Fruit fly (Drosophila melanogaster) whole organism, embryonic: ENCODE results near the gene BRWD3.

Experiments used
- ATbp ChIP-seq: fragments of 200-800 bp; sonication (Bioruptor generic); optimal IDR thresholded peaks from 2 replicates; lab custom pipeline; 2017; ENCODE audit warnings: missing biosample characterization, mild to moderate bottlenecking, missing genetic modification characterization, missing genetic modification reagents
- Abd-B ChIP-seq: fragments of 200-800 bp; sonication (Bioruptor generic); optimal IDR thresholded peaks from 2 replicates; lab custom pipeline; 2018; ENCODE audit warnings: missing biosample characterization, mild to moderate bottlenecking, missing genetic modification characterization, moderate library complexity
- Awh ChIP-seq: fragments of 200-800 bp; sonication (Bioruptor generic); IDR thresholded peaks from 2 replicates; pipeline ENCODE4, ENCODE4 v1.3.6; 2022; ENCODE audit warnings: missing biosample characterization, missing genetic modification characterization
- C15 ChIP-seq: fragments of 200-800 bp; sonication (Bioruptor generic); IDR thresholded peaks from 3 replicates; pipeline ENCODE4 v1.3.6; 2022; ENCODE audit warnings: missing biosample characterization, missing genetic modification characterization
- CG10209 ChIP-seq: fragments of 200-800 bp; sonication (Bioruptor generic); optimal IDR thresholded peaks from 3 replicates; lab custom pipeline; 2017; ENCODE audit warnings: missing biosample characterization, mild to moderate bottlenecking, missing genetic modification characterization, missing genetic modification reagents
- CG10321 ChIP-seq: fragments of 200-800 bp; sonication (Bioruptor generic); IDR thresholded peaks from 2 replicates; pipeline ENCODE4 v1.3.6; 2022; ENCODE audit warnings: missing biosample characterization, missing genetic modification characterization
- CG13296 ChIP-seq: fragments of 200-800 bp; sonication (Bioruptor generic); optimal IDR thresholded peaks from 3 replicates; lab custom pipeline; 2018; ENCODE audit warnings: missing biosample characterization, mild to moderate bottlenecking, missing genetic modification characterization
- CG14710 ChIP-seq: fragments of 200-800 bp; sonication (Bioruptor generic); optimal IDR thresholded peaks from 3 replicates; lab custom pipeline; 2019; ENCODE audit warnings: missing biosample characterization, mild to moderate bottlenecking, missing genetic modification characterization, moderate library complexity
- CG15514 ChIP-seq: fragments of 200-800 bp; sonication (Bioruptor generic); optimal IDR thresholded peaks from 3 replicates; lab custom pipeline; 2017; ENCODE audit warnings: missing biosample characterization, missing genetic modification characterization, mild to moderate bottlenecking, moderate library complexity, missing genetic modification reagents
- CG16813 ChIP-seq: fragments of 200-800 bp; sonication (Bioruptor generic); IDR thresholded peaks from 3 replicates; pipeline ENCODE4 v1.3.6; 2022; ENCODE audit warnings: missing biosample characterization, missing genetic modification characterization; ENCODE audit not compliant: partially characterized antibody
- CG16815 ChIP-seq: fragments of 200-800 bp; sonication (Bioruptor generic); optimal IDR thresholded peaks from 3 replicates; lab custom pipeline; 2017; ENCODE audit warnings: missing biosample characterization, mild to moderate bottlenecking, missing genetic modification characterization
- CG1832 ChIP-seq: fragments of 200-800 bp; sonication (Bioruptor generic); optimal IDR thresholded peaks from 2 replicates; lab custom pipeline; 2017; ENCODE audit warnings: missing biosample characterization, mild to moderate bottlenecking, missing genetic modification characterization, inconsistent platforms
- CG2199 ChIP-seq: fragments of 200-800 bp; sonication (Bioruptor generic); IDR thresholded peaks from 3 replicates; pipeline ENCODE4 v1.3.6; 2022; ENCODE audit warnings: missing biosample characterization, missing genetic modification characterization
- CG2202 ChIP-seq: fragments of 200-800 bp; sonication (Bioruptor generic); optimal IDR thresholded peaks from 2 replicates; lab custom pipeline; 2018; ENCODE audit warnings: missing biosample characterization, mild to moderate bottlenecking, missing genetic modification characterization
- CG30403 ChIP-seq: fragments of 200-800 bp; sonication (Bioruptor generic); optimal IDR thresholded peaks from 3 replicates; lab custom pipeline; 2016; ENCODE audit warnings: missing biosample characterization, missing genetic modification characterization
- CG32767 ChIP-seq: fragments of 200-800 bp; sonication (Bioruptor generic); IDR thresholded peaks from 2 replicates; pipeline ENCODE4 v1.3.6; 2022; ENCODE audit warnings: missing biosample characterization, missing genetic modification characterization
- CG33557 ChIP-seq: fragments of 200-800 bp; sonication (Bioruptor generic); optimal IDR thresholded peaks from 2 replicates; lab custom pipeline; 2019; ENCODE audit warnings: missing biosample characterization, mild to moderate bottlenecking, missing genetic modification characterization, moderate library complexity
- CG42726 ChIP-seq: fragments of 200-800 bp; sonication (Bioruptor generic); IDR thresholded peaks from 2 replicates; pipeline ENCODE4 v1.3.6; 2022; ENCODE audit warnings: missing biosample characterization, missing genetic modification characterization; ENCODE audit not compliant: partially characterized antibody
- CG6175 ChIP-seq: fragments of 200-800 bp; sonication (Bioruptor generic); IDR thresholded peaks from 3 replicates; pipeline ENCODE4 v1.3.6; 2022; ENCODE audit warnings: missing biosample characterization, missing genetic modification characterization
- CG6254 ChIP-seq: fragments of 200-800 bp; sonication (Bioruptor generic); optimal IDR thresholded peaks from 3 replicates; lab custom pipeline; 2017; ENCODE audit warnings: mild to moderate bottlenecking, missing biosample characterization, missing genetic modification reagents, missing genetic modification characterization
- CG6689 ChIP-seq: fragments of 200-800 bp; sonication (Bioruptor generic); IDR thresholded peaks from 2 replicates; pipeline ENCODE4 v1.3.6; 2022; ENCODE audit warnings: missing biosample characterization, missing genetic modification characterization
- CG7839 ChIP-seq: fragments of 200-800 bp; sonication (Bioruptor generic); optimal IDR thresholded peaks from 3 replicates; lab custom pipeline; 2018; ENCODE audit warnings: missing biosample characterization, mild to moderate bottlenecking, missing genetic modification characterization, moderate library complexity
- CG7928 ChIP-seq: fragments of 200-800 bp; sonication (Bioruptor generic); optimal IDR thresholded peaks from 2 replicates; lab custom pipeline; 2017; ENCODE audit warnings: missing biosample characterization, mild to moderate bottlenecking, missing genetic modification characterization
- CG8281 ChIP-seq: fragments of 200-800 bp; sonication (Bioruptor generic); optimal IDR thresholded peaks from 2 replicates; lab custom pipeline; 2018; ENCODE audit warnings: missing biosample characterization, mild to moderate bottlenecking, missing genetic modification characterization, moderate library complexity
- CG9609 ChIP-seq: fragments of 200-800 bp; sonication (Bioruptor generic); optimal IDR thresholded peaks from 3 replicates; lab custom pipeline; 2016; ENCODE audit warnings: missing biosample characterization, missing genetic modification characterization
- Drgx ChIP-seq: fragments of 200-800 bp; sonication (Bioruptor generic); IDR thresholded peaks from 2 replicates; pipeline ENCODE4 v1.3.6; 2022; ENCODE audit warnings: missing biosample characterization, missing genetic modification characterization
- E2f1 ChIP-seq: fragments of 200-800 bp; sonication (Bioruptor generic); IDR thresholded peaks from 2 replicates; pipeline ENCODE4 v1.3.6; 2022; ENCODE audit warnings: missing biosample characterization, missing genetic modification characterization
- Fer2 ChIP-seq: fragments of 200-800 bp; sonication (Bioruptor generic); optimal IDR thresholded peaks from 2 replicates; lab custom pipeline; 2018; ENCODE audit warnings: missing biosample characterization, mild to moderate bottlenecking, missing genetic modification characterization, moderate library complexity
- Gug ChIP-seq: fragments of 200-800 bp; sonication (Bioruptor generic); IDR thresholded peaks from 4 replicates; pipeline ENCODE4 v1.3.6; 2022; ENCODE audit warnings: missing biosample characterization, missing genetic modification characterization
- HLH4C ChIP-seq: fragments of 200-800 bp; sonication (Bioruptor generic); IDR thresholded peaks from 3 replicates; pipeline ENCODE4 v1.3.6; 2022; ENCODE audit warnings: missing biosample characterization, missing genetic modification characterization; ENCODE audit not compliant: partially characterized antibody
- Hey ChIP-seq: fragments of 200-800 bp; sonication (Bioruptor generic); optimal IDR thresholded peaks from 3 replicates; lab custom pipeline; 2018; ENCODE audit warnings: missing biosample characterization, mild to moderate bottlenecking, missing genetic modification characterization
- Mrtf ChIP-seq: fragments of 200-800 bp; sonication (Bioruptor generic); IDR thresholded peaks from 3 replicates; pipeline ENCODE4 v1.3.6; 2022; ENCODE audit warnings: missing biosample characterization, missing genetic modification characterization
- Ravus ChIP-seq: fragments of 200-800 bp; sonication (Bioruptor generic); IDR thresholded peaks from 2 replicates; pipeline ENCODE4 v1.3.6; 2022; ENCODE audit warnings: missing biosample characterization, missing genetic modification characterization
- Sin3A ChIP-seq: fragments of >200 bp; optimal IDR thresholded peaks from 2 replicates; lab custom pipeline; 2018
- Vsx1 ChIP-seq: fragments of 200-800 bp; sonication (Bioruptor generic); optimal IDR thresholded peaks from 2 replicates; lab custom pipeline; 2017; ENCODE audit warnings: missing biosample characterization, mild to moderate bottlenecking, missing genetic modification characterization, missing genetic modification reagents
- ato ChIP-seq: fragments of 200-800 bp; sonication (Bioruptor generic); IDR thresholded peaks from 2 replicates; pipeline ENCODE4 v1.3.6; 2022; ENCODE audit warnings: missing biosample characterization, missing genetic modification characterization; ENCODE audit not compliant: partially characterized antibody
- cato ChIP-seq: fragments of 200-800 bp; sonication (Bioruptor generic); optimal IDR thresholded peaks from 2 replicates; lab custom pipeline; 2016; ENCODE audit warnings: missing biosample characterization, missing genetic modification characterization, borderline replicate concordance
- chm ChIP-seq: fragments of 200-800 bp; sonication (Bioruptor generic); IDR thresholded peaks from 2 replicates; pipeline ENCODE4 v1.3.6; 2022; ENCODE audit warnings: missing biosample characterization, missing genetic modification characterization
- ci ChIP-seq: fragments of 200-800 bp; sonication (Bioruptor generic); IDR thresholded peaks from 3 replicates; pipeline ENCODE4 v1.3.6; 2022; ENCODE audit warnings: missing biosample characterization, missing genetic modification characterization
- ewg ChIP-seq: fragments of 200-800 bp; sonication (Bioruptor generic); optimal IDR thresholded peaks from 3 replicates; lab custom pipeline; 2017; ENCODE audit warnings: mild to moderate bottlenecking, missing biosample characterization, missing genetic modification reagents, missing genetic modification characterization
- eyg ChIP-seq: fragments of 200-800 bp; sonication (Bioruptor generic); optimal IDR thresholded peaks from 3 replicates; lab custom pipeline; 2016; ENCODE audit warnings: missing biosample characterization, missing genetic modification characterization
- her ChIP-seq: fragments of 200-800 bp; sonication (Bioruptor generic); optimal IDR thresholded peaks from 2 replicates; lab custom pipeline; 2016; ENCODE audit warnings: missing biosample characterization, missing genetic modification characterization
- hth ChIP-seq: fragments of >200 bp; optimal IDR thresholded peaks from 2 replicates; lab custom pipeline; 2017; ENCODE audit warnings: inconsistent platforms
- ind ChIP-seq: fragments of 200-800 bp; sonication (Bioruptor generic); optimal IDR thresholded peaks from 3 replicates; lab custom pipeline; 2016; ENCODE audit warnings: missing biosample characterization, missing genetic modification characterization
- insv ChIP-seq, 2 experiments: fragments of 200-800 bp; sonication (Bioruptor generic); optimal IDR thresholded peaks; 3 replicates each; lab custom pipeline; 2016 to 2018; ENCODE audit warnings: missing biosample characterization in 2 of 2, missing genetic modification characterization in 2 of 2
- lov ChIP-seq, 2 experiments: fragments of 200-800 bp in 1 of 2; fragments of >200 bp in 1 of 2; sonication (Bioruptor generic) in 1 of 2; IDR thresholded peaks in 1 of 2; optimal IDR thresholded peaks in 1 of 2; 2 replicates in 1 of 2; 3 replicates in 1 of 2; pipeline versions ENCODE4 v1.3.6 to Lab custom; 2017 to 2022; ENCODE audit warnings: missing biosample characterization in 1 of 2, missing genetic modification characterization in 1 of 2
- nom ChIP-seq: fragments of 200-800 bp; sonication (Bioruptor generic); optimal IDR thresholded peaks from 2 replicates; lab custom pipeline; 2017; ENCODE audit warnings: missing biosample characterization, missing genetic modification characterization, mild to moderate bottlenecking, moderate library complexity, missing genetic modification reagents
- onecut ChIP-seq: fragments of 200-800 bp; sonication (Bioruptor generic); IDR thresholded peaks from 2 replicates; pipeline ENCODE4 v1.3.6; 2022; ENCODE audit warnings: missing biosample characterization, missing genetic modification characterization
- pita ChIP-seq: fragments of 200-800 bp; sonication (Bioruptor generic); optimal IDR thresholded peaks from 2 replicates; lab custom pipeline; 2017; ENCODE audit warnings: missing biosample characterization, mild to moderate bottlenecking, missing genetic modification characterization

BRWD3 gene

dm6 chr3R:24289768-24290349 is 28.9 kb upstream of the BRWD3 start, which contains the start of the genes CG34290 and Uck (continued):
- TF ChIP-seq CG8281 (tag; lab: Kevin White, UChicago) (peak; percentile 54), onecut (GFP tag; lab: Robert Waterston, UW) (peak; percentile 74), Gug (no peak; the same call in 3 of the 4 replicates), CG6689 (GFP tag; lab: Robert Waterston, UW) (peak; percentile 53), CG30403 (peak; percentile 52), CG15514 (GFP tag; lab: Kevin White, UChicago) (peak; percentile 91), ind (GFP tag; lab: Kevin White, UChicago) (peak; percentile 51), CG6175 (GFP tag; lab: Robert Waterston, UW) (no peak), lov (optimal IDR thresholded peaks at IDR 0.05; lab: Kevin White, UChicago) (no peak), lov (GFP tag; IDR thresholded peaks at IDR 0.05; lab: Robert Waterston, UW) (peak; percentile 62; the same call in 1 of the 3 replicates), ato (peak; percentile 66; the same call in 1 of the 2 replicates), HLH4C (GFP tag; lab: Robert Waterston, UW) (peak; percentile 70), CG9609 (GFP tag; lab: Kevin White, UChicago) (peak; percentile 71), ewg (GFP tag; lab: Kevin White, UChicago) (peak; percentile 62), Fer2 (peak; percentile 76), CG32767 (GFP tag; lab: Robert Waterston, UW) (0 out of 2 replicates have a peak, but pooled peaks have one; percentile 18), C15 (GFP tag; lab: Robert Waterston, UW) (no peak), CG42726 (GFP tag; lab: Robert Waterston, UW) (peak; percentile 75), nom (GFP tag; lab: Kevin White, UChicago) (peak; percentile 57), her (GFP tag; lab: Kevin White, UChicago) (peak; percentile 82), CG14710 (tag; lab: Kevin White, UChicago) (peak; percentile 82), ATbp (GFP tag; lab: Kevin White, UChicago) (peak; percentile 63), Awh (GFP tag; lab: Robert Waterston, UW) (no peak), CG10321 (no peak), CG1832 (GFP tag; lab: Kevin White, UChicago) (no peak), Ravus (no peak), CG6254 (GFP tag; lab: Kevin White, UChicago) (peak; percentile 41), CG2199 (peak; percentile 80; the same call in 1 of the 3 replicates), ci (peak; percentile 94), CG16813 (GFP tag; lab: Robert Waterston, UW) (peak; percentile 77), CG2202 (peak; percentile 48), insv (GFP tag; optimal IDR thresholded peaks at IDR 0.05; lab: Kevin White, UChicago) (peak in 1 of 2 experiments; percentile 66), CG33557 (GFP tag; lab: Kevin White, UChicago) (peak; percentile 70), CG16815 (peak; percentile 4), Hey (tag; lab: Kevin White, UChicago) (peak; percentile 46), cato (GFP tag; lab: Kevin White, UChicago) (no peak), Mrtf (GFP tag; lab: Robert Waterston, UW) (no peak), CG13296 (peak; percentile 87), Vsx1 (GFP tag; lab: Kevin White, UChicago) (peak; percentile 97), CG10209 (GFP tag; lab: Kevin White, UChicago) (peak; percentile 79), chm (GFP tag; lab: Robert Waterston, UW) (peak; percentile 73), pita (GFP tag; lab: Kevin White, UChicago) (no peak), Drgx (GFP tag; lab: Robert Waterston, UW) (no peak), CG7928 (GFP tag; lab: Kevin White, UChicago) (no peak), CG7839 (tag; lab: Kevin White, UChicago) (peak; percentile 66), Abd-B (GFP tag; lab: Kevin White, UChicago) (peak; percentile 17), eyg (GFP tag; lab: Kevin White, UChicago) (peak; percentile 80), hth (lab: Kevin White, UChicago) (no peak), Sin3A (peak; percentile 62), E2f1 (GFP tag; lab: Robert Waterston, UW) (peak; percentile 54)
